Fruit fly (Drosophila melanogaster) whole organism, wandering third instar larva: ENCODE results near the gene dia.

ENCODE experiments used
- Rel ChIP-seq, 2 experiments: fragments of 200-800 bp; sonication (Bioruptor generic) in 1 of 2; optimal IDR thresholded peaks; 2 replicates in 1 of 2; 3 replicates in 1 of 2; lab custom pipeline; 2016 to 2019; ENCODE audit warnings: mild to moderate bottlenecking in 2 of 2, missing biosample characterization in 2 of 2, missing genetic modification characterization in 2 of 2, moderate library complexity in 1 of 2
- Sp1 ChIP-seq: fragments of 200-800 bp; sonication (Bioruptor generic); optimal IDR thresholded peaks from 3 replicates; lab custom pipeline; 2019; ENCODE audit warnings: missing biosample characterization, mild to moderate bottlenecking, missing genetic modification characterization, moderate library complexity
- h ChIP-seq: fragments of 200-800 bp; sonication (Bioruptor generic); optimal IDR thresholded peaks from 3 replicates; lab custom pipeline; 2016; ENCODE audit warnings: missing biosample characterization, mild to moderate bottlenecking, missing genetic modification characterization
- usp ChIP-seq: fragments of >200 bp; optimal IDR thresholded peaks from 2 replicates; lab custom pipeline; 2017; ENCODE audit warnings: missing biosample characterization, missing genetic modification characterization

- peak; percentile 40 for TF ChIP-seq Rel (GFP tag; optimal IDR thresholded peaks at IDR 0.05; lab: Kevin White, UChicago)
- TF ChIP-seq Rel (tag; optimal IDR thresholded peaks at IDR 0.05; lab: Kevin White, UChicago): peak; percentile 6
- TF ChIP-seq h (GFP tag; lab: Kevin White, UChicago): peak; percentile 82
- peak; percentile 15 for TF ChIP-seq Sp1 (GFP tag; lab: Kevin White, UChicago)
- TF ChIP-seq usp (GFP tag; lab: Kevin White, UChicago): no peak
Measured at dm6 chr2L:20805624-20806339, 47.8 kb downstream of the dia start.
